Worm (Caenorhabditis elegans) whole organism, L1 larva: ENCODE data around the gene F57B1.6.

Experiments
- Y116A8C.19 ChIP-seq: sonication (generic microtip); optimal IDR thresholded peaks from 2 replicates; lab custom pipeline; 2016; ENCODE audit warnings: missing compliant biosample characterization, missing genetic modification characterization, borderline replicate concordance
- aly-2 ChIP-seq: fragments of 150-350 bp; optimal IDR thresholded peaks from 2 replicates; lab custom pipeline; 2014; ENCODE audit warnings: missing biosample characterization, missing genetic modification characterization
- ama-1 ChIP-seq: fragments of 150-350 bp; optimal IDR thresholded peaks from 2 replicates; lab custom pipeline; 2014
- ceh-8 ChIP-seq: fragments of 200-800 bp; sonication (Bioruptor generic); optimal IDR thresholded peaks from 2 replicates; lab custom pipeline; 2018; ENCODE audit warnings: mild to moderate bottlenecking, missing genetic modification characterization, moderate library complexity, missing compliant biosample characterization
- ceh-88 ChIP-seq: fragments of 200-800 bp; sonication (Bioruptor generic); IDR thresholded peaks from 2 replicates; pipeline ENCODE4 v1.3.6; 2022; ENCODE audit warnings: missing genetic modification characterization, missing compliant biosample characterization
- ceh-90 ChIP-seq: sonication (generic microtip); optimal IDR thresholded peaks from 2 replicates; lab custom pipeline; 2016; ENCODE audit warnings: missing genetic modification characterization, missing compliant biosample characterization
- ces-1 ChIP-seq: fragments of 150-350 bp; optimal IDR thresholded peaks from 2 replicates; lab custom pipeline; 2014; ENCODE audit warnings: missing biosample characterization, missing genetic modification reagents, missing genetic modification characterization
- dsc-1 ChIP-seq: sonication (generic microtip); optimal IDR thresholded peaks from 2 replicates; lab custom pipeline; 2016; ENCODE audit warnings: mild to moderate bottlenecking, missing genetic modification characterization, missing compliant biosample characterization
- efl-1 ChIP-seq, 4 experiments: fragments of 150-350 bp; optimal IDR thresholded peaks in 3 of 4; peaks in 1 of 4; 1 replicate in 1 of 4; 2 replicates in 3 of 4; lab custom pipeline; 2014; ENCODE audit warnings: missing biosample characterization in 2 of 4, missing genetic modification characterization in 2 of 4, missing genetic modification reagents in 2 of 4
- egl-13 ChIP-seq: sonication (generic microtip); optimal IDR thresholded peaks from 2 replicates; lab custom pipeline; 2016; ENCODE audit warnings: missing genotype, missing genetic modification reagents, missing genetic modification characterization, missing compliant biosample characterization
- elt-2 ChIP-seq: sonication (generic microtip); optimal IDR thresholded peaks from 2 replicates; lab custom pipeline; 2016; ENCODE audit warnings: missing genetic modification characterization, mild to moderate bottlenecking, inconsistent platforms, missing compliant biosample characterization, missing genetic modification reagents
- fkh-10 ChIP-seq: sonication (generic microtip); optimal IDR thresholded peaks from 2 replicates; lab custom pipeline; 2017; ENCODE audit warnings: missing biosample characterization, missing genetic modification reagents, missing genetic modification characterization
- fkh-4 ChIP-seq: sonication (generic microtip); optimal IDR thresholded peaks from 2 replicates; lab custom pipeline; 2016; ENCODE audit warnings: missing compliant biosample characterization, missing genetic modification characterization, borderline replicate concordance
- fkh-8 ChIP-seq: sonication (generic microtip); optimal IDR thresholded peaks from 2 replicates; lab custom pipeline; 2016; ENCODE audit warnings: mild to moderate bottlenecking, missing genetic modification characterization, missing compliant biosample characterization
- grh-1 ChIP-seq: fragments of 200-800 bp; sonication (Bioruptor generic); IDR thresholded peaks from 2 replicates; pipeline ENCODE4 v1.3.6; 2022; ENCODE audit warnings: missing genetic modification reagents, missing genetic modification characterization, missing compliant biosample characterization
- hlh-4 ChIP-seq: sonication (generic microtip); optimal IDR thresholded peaks from 2 replicates; lab custom pipeline; 2016; ENCODE audit warnings: mild to moderate bottlenecking, missing genetic modification characterization, missing compliant biosample characterization
- irx-1 ChIP-seq: sonication (generic microtip); optimal IDR thresholded peaks from 2 replicates; lab custom pipeline; 2016; ENCODE audit warnings: missing genetic modification characterization, missing compliant biosample characterization
- isw-1 ChIP-seq: fragments of 200-800 bp; sonication (Bioruptor generic); IDR thresholded peaks from 2 replicates; pipeline ENCODE4 v1.3.6; 2022; ENCODE audit warnings: missing genetic modification characterization, missing compliant biosample characterization
- jun-1 ChIP-seq: fragments of 150-350 bp; optimal IDR thresholded peaks from 2 replicates; lab custom pipeline; 2014; ENCODE audit warnings: missing biosample characterization, missing genetic modification reagents, missing genetic modification characterization
- lin-14 ChIP-seq: fragments of 200-800 bp; sonication (Bioruptor generic); optimal IDR thresholded peaks from 2 replicates; lab custom pipeline; 2018; ENCODE audit warnings: mild to moderate bottlenecking, missing genetic modification characterization, moderate library complexity, missing compliant biosample characterization
- lin-15B ChIP-seq: fragments of 150-350 bp; sonication (generic microtip); optimal IDR thresholded peaks from 3 replicates; lab custom pipeline; 2014; ENCODE audit warnings: missing biosample characterization, missing genetic modification characterization
- lin-35 ChIP-seq, 2 experiments: fragments of 150-350 bp; optimal IDR thresholded peaks; 2 replicates each; lab custom pipeline; 2014; ENCODE audit warnings: missing biosample characterization in 2 of 2, missing genetic modification characterization in 2 of 2, missing genetic modification reagents in 2 of 2
- lin-39 ChIP-seq: fragments of 150-350 bp; optimal IDR thresholded peaks from 2 replicates; lab custom pipeline; 2014; ENCODE audit warnings: missing biosample characterization, missing genetic modification reagents, missing genetic modification characterization
- lir-3 ChIP-seq: sonication (generic microtip); optimal IDR thresholded peaks from 2 replicates; lab custom pipeline; 2016; ENCODE audit warnings: mild to moderate bottlenecking, missing genetic modification characterization, moderate library complexity, missing compliant biosample characterization; ENCODE audit not compliant: poor library complexity
- mdl-1 ChIP-seq, 2 experiments: fragments of 150-350 bp; optimal IDR thresholded peaks; 2 replicates each; lab custom pipeline; 2014 to 2017; ENCODE audit warnings: missing biosample characterization in 2 of 2, missing genetic modification characterization in 2 of 2, inconsistent platforms in 1 of 2
- mef-2 ChIP-seq: fragments of 150-350 bp; optimal IDR thresholded peaks from 2 replicates; lab custom pipeline; 2014; ENCODE audit warnings: missing biosample characterization, missing genetic modification characterization
- mep-1 ChIP-seq: fragments of 150-350 bp; optimal IDR thresholded peaks from 2 replicates; lab custom pipeline; 2014; ENCODE audit warnings: missing biosample characterization, missing genetic modification characterization
- nhr-12 ChIP-seq: sonication (generic microtip); optimal IDR thresholded peaks from 2 replicates; lab custom pipeline; 2017; ENCODE audit warnings: missing biosample characterization, missing genetic modification characterization
- nhr-19 ChIP-seq: fragments of 200-800 bp; sonication (Bioruptor generic); conservative IDR thresholded peaks from 2 replicates; pipeline ENCODE4 v1.3.6; 2022; ENCODE audit warnings: missing genetic modification characterization, missing compliant biosample characterization
- nhr-20 ChIP-seq: sonication (generic microtip); optimal IDR thresholded peaks from 2 replicates; lab custom pipeline; 2016; ENCODE audit warnings: mild to moderate bottlenecking, missing genetic modification characterization, missing compliant biosample characterization
- nhr-76 ChIP-seq: sonication (generic microtip); optimal IDR thresholded peaks from 2 replicates; lab custom pipeline; 2017; ENCODE audit warnings: missing biosample characterization, missing genetic modification characterization
- nhr-85 ChIP-seq: sonication (generic microtip); peaks from one replicate; lab custom pipeline; 2016; ENCODE audit warnings: missing genetic modification characterization, inconsistent platforms, missing compliant biosample characterization
- nhr-90 ChIP-seq: sonication (generic microtip); optimal IDR thresholded peaks from 2 replicates; lab custom pipeline; 2016; ENCODE audit warnings: mild to moderate bottlenecking, missing genetic modification characterization, missing compliant biosample characterization; ENCODE audit not compliant: poor library complexity
- pax-3 ChIP-seq: fragments of 200-800 bp; sonication (Bioruptor generic); optimal IDR thresholded peaks from 2 replicates; lab custom pipeline; 2018; ENCODE audit warnings: mild to moderate bottlenecking, missing genetic modification characterization, moderate library complexity, missing compliant biosample characterization
- skn-1 ChIP-seq: fragments of 150-350 bp; optimal IDR thresholded peaks from 2 replicates; lab custom pipeline; 2014; ENCODE audit warnings: missing biosample characterization, missing genetic modification characterization
- snpc-4 ChIP-seq: fragments of 150-350 bp; optimal IDR thresholded peaks from 2 replicates; lab custom pipeline; 2014; ENCODE audit warnings: missing biosample characterization, missing genetic modification characterization
- snu-23 ChIP-seq: sonication (generic microtip); optimal IDR thresholded peaks from 2 replicates; lab custom pipeline; 2016; ENCODE audit warnings: missing genetic modification characterization, missing compliant biosample characterization
- sptf-1 ChIP-seq: fragments of 150-350 bp; optimal IDR thresholded peaks from 2 replicates; lab custom pipeline; 2014; ENCODE audit warnings: missing biosample characterization, missing genetic modification characterization
- swsn-7 ChIP-seq: sonication (generic microtip); optimal IDR thresholded peaks from 2 replicates; lab custom pipeline; 2016; ENCODE audit warnings: missing genetic modification characterization, missing compliant biosample characterization
- tbx-2 ChIP-seq: sonication (generic microtip); optimal IDR thresholded peaks from 2 replicates; lab custom pipeline; 2016; ENCODE audit warnings: missing genetic modification characterization, missing compliant biosample characterization
- unc-130 ChIP-seq: fragments of 150-350 bp; optimal IDR thresholded peaks from 2 replicates; lab custom pipeline; 2017; ENCODE audit warnings: missing biosample characterization, missing genetic modification characterization, inconsistent platforms
- unc-30 ChIP-seq: sonication (generic microtip); optimal IDR thresholded peaks from 2 replicates; lab custom pipeline; 2017; ENCODE audit warnings: missing biosample characterization, missing genetic modification characterization
- zip-4 ChIP-seq: fragments of 200-800 bp; sonication (Bioruptor generic); optimal IDR thresholded peaks from 2 replicates; lab custom pipeline; 2018; ENCODE audit warnings: mild to moderate bottlenecking, missing genetic modification characterization, moderate library complexity, missing compliant biosample characterization
- ztf-11 ChIP-seq, 2 experiments: sonication (generic microtip); optimal IDR thresholded peaks; 2 replicates each; lab custom pipeline; 2016 to 2017; ENCODE audit warnings: missing genetic modification characterization in 2 of 2, missing biosample characterization in 1 of 2, missing compliant biosample characterization in 1 of 2

The F57B1.6 gene

ce11 chrV:13209567-13209966 is at the start of gene F57B1.6:
F57B1.6 (plus strand) TSS chrV:13209645.
- no peak for TF ChIP-seq ces-1 (GFP tag; lab: Kevin White, UChicago)
- no peak for TF ChIP-seq ztf-11 (tag; optimal IDR thresholded peaks at IDR 0.05; lab: Kevin White, UChicago)

- TF ChIP-seq Y116A8C.19 (tag; lab: Kevin White, UChicago) (no peak), fkh-10 (no peak), dsc-1 (tag; lab: Kevin White, UChicago) (peak; percentile 89), ceh-8 (GFP tag; lab: Kevin White, UChicago) (no peak), lin-39 (tag; lab: Kevin White, UChicago) (no peak), lin-14 (GFP tag; lab: Kevin White, UChicago) (peak; percentile 38), zip-4 (GFP tag; lab: Kevin White, UChicago) (no peak), sptf-1 (tag; lab: Kevin White, UChicago) (no peak), aly-2 (tag; lab: Kevin White, UChicago) (no peak), lin-15B (tag; lab: Kevin White, UChicago) (no peak), mef-2 (tag; lab: Kevin White, UChicago) (no peak), elt-2 (no peak), ceh-90 (tag; lab: Kevin White, UChicago) (no peak), nhr-12 (tag; lab: Kevin White, UChicago) (no peak), ceh-88 (no peak), fkh-4 (tag; lab: Kevin White, UChicago) (peak; percentile 56)
- TF ChIP-seq, all 84 proteins: peak for 3
Observed at ce11 chrV:13161052-13161451, 48.4 kb upstream of the F57B1.6 start.

- TF ChIP-seq nhr-19 (GFP tag; lab: Robert Waterston, UW) (peak; percentile 26), nhr-85 (peak; percentile 73), Y116A8C.19 (tag; lab: Kevin White, UChicago) (no peak), snu-23 (GFP tag; lab: Kevin White, UChicago) (peak; percentile 25), snpc-4 (tag; lab: Kevin White, UChicago) (peak; percentile 96), nhr-90 (tag; lab: Kevin White, UChicago) (peak; percentile 43), efl-1 (optimal IDR thresholded peaks at IDR 0.05; lab: Kevin White, UChicago) (peak in 1 of 2 experiments; percentile 2), efl-1 (GFP tag; optimal IDR thresholded peaks at IDR 0.05 in 1 of 2; lab: Kevin White, UChicago) (no peak), lin-39 (tag; lab: Kevin White, UChicago) (no peak), elt-2 (peak; percentile 14), skn-1 (no peak)
- TF ChIP-seq, all 84 proteins: peak for 7
Observed at ce11 chrV:13162885-13163284, 46.6 kb upstream of the F57B1.6 start.

- TF ChIP-seq lir-3 (no peak), isw-1 (GFP tag; lab: Robert Waterston, UW) (no peak), efl-1 (optimal IDR thresholded peaks at IDR 0.05; lab: Kevin White, UChicago) (no peak), efl-1 (GFP tag; optimal IDR thresholded peaks at IDR 0.05 in 1 of 2; lab: Kevin White, UChicago) (peak in 1 of 2 experiments; percentile 12), swsn-7 (no peak), lin-14 (GFP tag; lab: Kevin White, UChicago) (peak; percentile 6), nhr-20 (tag; lab: Kevin White, UChicago) (peak; percentile 15), nhr-85 (no peak), ceh-8 (GFP tag; lab: Kevin White, UChicago) (no peak), unc-130 (tag; lab: Kevin White, UChicago) (no peak), elt-2 (peak; percentile 60), unc-30 (tag; lab: Kevin White, UChicago) (no peak), mep-1 (no peak), snu-23 (GFP tag; lab: Kevin White, UChicago) (no peak), fkh-8 (no peak), tbx-2 (tag; lab: Kevin White, UChicago) (no peak), egl-13 (tag; lab: Kevin White, UChicago) (no peak), nhr-76 (tag; lab: Kevin White, UChicago) (no peak), hlh-4 (tag; lab: Kevin White, UChicago) (no peak), grh-1 (no peak), irx-1 (tag; lab: Kevin White, UChicago) (no peak), ama-1 (lab: Kevin White, UChicago) (no peak), lin-35 (GFP tag; optimal IDR thresholded peaks at IDR 0.05; lab: Kevin White, UChicago) (peak in 1 of 2 experiments; percentile 34), dsc-1 (tag; lab: Kevin White, UChicago) (no peak), jun-1 (tag; lab: Kevin White, UChicago) (peak; percentile 11), nhr-90 (tag; lab: Kevin White, UChicago) (no peak), mdl-1 (tag; optimal IDR thresholded peaks at IDR 0.05; lab: Kevin White, UChicago) (no peak), pax-3 (peak; percentile 54)
Observed at ce11 chrV:13163841-13164240, 45.6 kb upstream of the F57B1.6 start.
